Worm (Caenorhabditis elegans) whole organism, early embryonic: ENCODE results near the gene hum-10.

Experiments
- B0310.2 ChIP-seq: sonication (generic microtip); optimal IDR thresholded peaks from 2 replicates; lab custom pipeline; 2016; ENCODE audit warnings: mild to moderate bottlenecking, missing genetic modification characterization, missing compliant biosample characterization
- F13C5.2 ChIP-seq: sonication (generic microtip); optimal IDR thresholded peaks from 2 replicates; lab custom pipeline; 2017; ENCODE audit warnings: mild to moderate bottlenecking, missing genetic modification characterization, inconsistent platforms, missing compliant biosample characterization
- aly-1 ChIP-seq: sonication (generic microtip); optimal IDR thresholded peaks from 2 replicates; lab custom pipeline; 2016; ENCODE audit warnings: missing genetic modification characterization, missing compliant biosample characterization
- ama-1 ChIP-seq: fragments of 150-350 bp; optimal IDR thresholded peaks from 2 replicates; lab custom pipeline; 2014
- ceh-13 ChIP-seq: fragments of 200-800 bp; sonication (Bioruptor generic); optimal IDR thresholded peaks from 2 replicates; lab custom pipeline; 2018; ENCODE audit warnings: mild to moderate bottlenecking, missing genetic modification characterization, missing compliant biosample characterization
- ceh-36 ChIP-seq: sonication (generic microtip); optimal IDR thresholded peaks from 2 replicates; lab custom pipeline; 2016; ENCODE audit warnings: missing genetic modification characterization, inconsistent platforms, missing compliant biosample characterization
- ets-7 ChIP-seq: sonication (generic microtip); optimal IDR thresholded peaks from 2 replicates; lab custom pipeline; 2016; ENCODE audit warnings: missing genotype, missing genetic modification characterization, missing compliant biosample characterization
- flt-1 ChIP-seq: fragments of 200-800 bp; sonication (Bioruptor generic); IDR thresholded peaks from 2 replicates; pipeline ENCODE4 v1.3.6; 2022; ENCODE audit warnings: missing genetic modification characterization, missing compliant biosample characterization
- hmbx-1 ChIP-seq: sonication (generic microtip); optimal IDR thresholded peaks from 2 replicates; lab custom pipeline; 2016; ENCODE audit warnings: mild to moderate bottlenecking, missing genetic modification characterization, missing compliant biosample characterization
- hmg-4 ChIP-seq: fragments of 200-800 bp; sonication (Bioruptor generic); optimal IDR thresholded peaks from 2 replicates; lab custom pipeline; 2018; ENCODE audit warnings: mild to moderate bottlenecking, missing genetic modification characterization, missing compliant biosample characterization
- hnd-1 ChIP-seq: sonication (generic microtip); optimal IDR thresholded peaks from 2 replicates; lab custom pipeline; 2016; ENCODE audit warnings: missing genetic modification characterization, missing compliant biosample characterization
- pes-1 ChIP-seq: fragments of 200-800 bp; sonication (Bioruptor generic); IDR thresholded peaks from 2 replicates; pipeline ENCODE4 v1.3.6; 2022; ENCODE audit warnings: missing genetic modification reagents, missing genetic modification characterization, missing compliant biosample characterization
- scrt-1 ChIP-seq: fragments of 200-800 bp; sonication (Bioruptor generic); IDR thresholded peaks from 2 replicates; pipeline ENCODE4 v1.3.6; 2022; ENCODE audit warnings: missing genetic modification characterization, missing compliant biosample characterization
- sea-1 ChIP-seq: fragments of 200-800 bp; sonication (Bioruptor generic); conservative IDR thresholded peaks from 2 replicates; pipeline ENCODE4 v1.3.6; 2022; ENCODE audit warnings: missing genetic modification characterization, missing compliant biosample characterization
- tbx-11 ChIP-seq: fragments of 200-800 bp; sonication (Bioruptor generic); IDR thresholded peaks from 2 replicates; pipeline ENCODE4 v1.3.6; 2022; ENCODE audit warnings: missing genetic modification characterization, missing compliant biosample characterization
- tbx-37 ChIP-seq: fragments of 200-800 bp; sonication (Bioruptor generic); conservative IDR thresholded peaks from 2 replicates; pipeline ENCODE4 v1.3.6; 2022; ENCODE audit warnings: missing genetic modification reagents, missing genetic modification characterization, missing compliant biosample characterization
- tra-4 ChIP-seq: sonication (generic microtip); optimal IDR thresholded peaks from 2 replicates; lab custom pipeline; 2017; ENCODE audit warnings: missing genetic modification characterization, missing compliant biosample characterization

Gene hum-10

ce11 chrX:4782197-4782596 is at the start of gene hum-10:
TSS of gene hum-10 (minus strand) at chrX:4782297.
- TF ChIP-seq F13C5.2 (tag; lab: Kevin White, UChicago) (no peak), flt-1 (no peak), hnd-1 (tag; lab: Kevin White, UChicago) (no peak), pes-1 (GFP tag; lab: Robert Waterston, UW) (no peak), scrt-1 (GFP tag; lab: Robert Waterston, UW) (no peak), ets-7 (tag; lab: Kevin White, UChicago) (no peak), ceh-13 (GFP tag; lab: Kevin White, UChicago) (no peak), aly-1 (tag; lab: Kevin White, UChicago) (no peak), ama-1 (lab: Kevin White, UChicago) (no peak), B0310.2 (no peak), hmg-4 (no peak), tbx-11 (no peak), hmbx-1 (tag; lab: Kevin White, UChicago) (no peak), tbx-37 (no peak)

DNA sequence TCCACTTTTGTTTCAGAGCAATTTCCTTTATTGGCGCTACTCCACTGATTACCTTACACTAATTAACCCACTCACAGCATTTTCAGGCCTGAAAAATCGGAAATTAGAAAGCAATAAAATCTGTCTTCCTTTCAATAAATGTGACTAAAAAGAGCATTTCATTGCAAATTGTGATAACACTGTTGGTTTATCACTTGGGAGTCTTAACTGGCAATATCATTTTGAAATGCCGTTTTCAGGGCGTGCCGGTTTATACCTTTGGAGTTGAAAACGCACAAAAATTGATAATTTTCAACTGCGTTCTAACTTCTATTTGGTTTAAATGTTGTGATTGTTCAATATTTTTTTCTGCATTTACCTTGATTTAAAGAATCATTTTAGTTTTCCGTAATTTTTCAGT is 40.2 kb upstream of the hum-10 start, which contains the start of gene R08E3.1:
Gene R08E3.1 (plus strand): TSS at position 386 of the 400 bp plus-strand sequence.
- TF ChIP-seq tra-4 (tag; lab: Kevin White, UChicago), result no peak
- TF ChIP-seq hmbx-1 (tag; lab: Kevin White, UChicago), result no peak
- TF ChIP-seq aly-1 (tag; lab: Kevin White, UChicago), result no peak

- no peak for TF ChIP-seq ama-1 (lab: Kevin White, UChicago)
- no peak for TF ChIP-seq tra-4 (tag; lab: Kevin White, UChicago)
- TF ChIP-seq hnd-1 (tag; lab: Kevin White, UChicago), result no peak
- TF ChIP-seq flt-1, result no peak
- no peak for TF ChIP-seq tbx-37
- no peak for TF ChIP-seq ceh-13 (GFP tag; lab: Kevin White, UChicago)
- TF ChIP-seq ets-7 (tag; lab: Kevin White, UChicago), result no peak
- TF ChIP-seq hmg-4, result no peak
- no peak for TF ChIP-seq scrt-1 (GFP tag; lab: Robert Waterston, UW)
- no peak for TF ChIP-seq pes-1 (GFP tag; lab: Robert Waterston, UW)
- TF ChIP-seq tbx-11, result no peak
- no peak for TF ChIP-seq hmbx-1 (tag; lab: Kevin White, UChicago)
- TF ChIP-seq sea-1 (GFP tag; lab: Robert Waterston, UW), result no peak
- TF ChIP-seq B0310.2, result no peak
- no peak for TF ChIP-seq ceh-36 (tag; lab: Kevin White, UChicago)
Observed at ce11 chrX:4821602-4822001, 39.5 kb upstream of the hum-10 start.

DNA sequence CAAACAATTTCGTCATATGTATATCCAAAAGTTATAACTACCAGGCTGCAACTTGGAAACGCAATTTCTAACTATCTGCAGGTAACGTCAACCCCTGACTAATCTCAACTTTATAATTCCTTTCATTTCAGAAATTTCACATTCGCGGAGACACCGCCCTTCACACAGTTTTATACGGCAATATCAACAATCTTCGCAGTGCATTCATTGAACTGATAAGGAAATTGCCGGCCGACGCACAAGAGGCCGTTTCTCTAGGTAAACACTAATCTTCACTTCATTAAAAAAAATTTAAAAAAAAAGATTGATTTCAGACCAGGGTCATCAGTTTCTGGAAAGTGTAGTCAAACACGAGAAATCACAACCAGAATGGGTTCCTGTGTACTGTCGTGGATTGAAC is 36.8 kb upstream of the hum-10 start:
- TF ChIP-seq flt-1, result no peak
- TF ChIP-seq tra-4 (tag; lab: Kevin White, UChicago), result no peak
- no peak for TF ChIP-seq hnd-1 (tag; lab: Kevin White, UChicago)
- no peak for TF ChIP-seq scrt-1 (GFP tag; lab: Robert Waterston, UW)
- TF ChIP-seq ets-7 (tag; lab: Kevin White, UChicago), result no peak
- no peak for TF ChIP-seq ceh-13 (GFP tag; lab: Kevin White, UChicago)
- TF ChIP-seq pes-1 (GFP tag; lab: Robert Waterston, UW), result no peak
- TF ChIP-seq B0310.2, result no peak
- no peak for TF ChIP-seq ceh-36 (tag; lab: Kevin White, UChicago)
- no peak for TF ChIP-seq sea-1 (GFP tag; lab: Robert Waterston, UW)
- TF ChIP-seq ama-1 (lab: Kevin White, UChicago), result no peak

DNA sequence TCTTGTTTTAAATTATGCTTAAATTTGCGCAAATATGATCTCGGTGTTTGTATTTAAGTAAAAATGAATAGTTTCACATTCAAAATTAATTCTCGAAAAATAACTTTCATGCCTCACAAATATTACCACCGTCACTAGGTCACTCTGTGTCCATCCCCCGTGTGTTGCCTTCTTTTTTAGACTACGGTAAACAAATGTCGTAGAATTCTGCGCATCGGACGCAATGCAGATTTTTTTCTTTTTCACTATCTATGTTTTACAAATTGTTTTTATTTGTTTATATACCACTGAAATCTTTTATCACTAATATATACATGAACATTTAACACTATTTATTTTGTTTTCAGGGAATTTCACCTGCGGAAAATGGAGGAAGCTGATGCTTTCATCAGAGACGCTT is 36.2 kb upstream of the hum-10 start, which contains the start of gene R08E3.3:
Gene R08E3.3 (plus strand): TSS at position 342 of the 400 bp plus-strand sequence.
- TF ChIP-seq sea-1 (GFP tag; lab: Robert Waterston, UW) (no peak), ama-1 (lab: Kevin White, UChicago) (no peak), tra-4 (tag; lab: Kevin White, UChicago) (no peak), F13C5.2 (tag; lab: Kevin White, UChicago) (no peak), hnd-1 (tag; lab: Kevin White, UChicago) (no peak), hmg-4 (no peak), B0310.2 (no peak), ceh-36 (tag; lab: Kevin White, UChicago) (no peak), ceh-13 (GFP tag; lab: Kevin White, UChicago) (no peak), hmbx-1 (tag; lab: Kevin White, UChicago) (no peak), flt-1 (no peak), aly-1 (tag; lab: Kevin White, UChicago) (no peak), scrt-1 (GFP tag; lab: Robert Waterston, UW) (no peak), tbx-37 (no peak), ets-7 (tag; lab: Kevin White, UChicago) (no peak), pes-1 (GFP tag; lab: Robert Waterston, UW) (no peak), tbx-11 (no peak)

ce11 chrX:4813115-4813732 is 31.1 kb upstream of the hum-10 start:
- TF ChIP-seq tbx-37 (no peak), F13C5.2 (tag; lab: Kevin White, UChicago) (no peak), aly-1 (tag; lab: Kevin White, UChicago) (peak; percentile 71), hmbx-1 (tag; lab: Kevin White, UChicago) (no peak), ama-1 (lab: Kevin White, UChicago) (no peak), ceh-13 (GFP tag; lab: Kevin White, UChicago) (no peak), sea-1 (GFP tag; lab: Robert Waterston, UW) (no peak)

DNA sequence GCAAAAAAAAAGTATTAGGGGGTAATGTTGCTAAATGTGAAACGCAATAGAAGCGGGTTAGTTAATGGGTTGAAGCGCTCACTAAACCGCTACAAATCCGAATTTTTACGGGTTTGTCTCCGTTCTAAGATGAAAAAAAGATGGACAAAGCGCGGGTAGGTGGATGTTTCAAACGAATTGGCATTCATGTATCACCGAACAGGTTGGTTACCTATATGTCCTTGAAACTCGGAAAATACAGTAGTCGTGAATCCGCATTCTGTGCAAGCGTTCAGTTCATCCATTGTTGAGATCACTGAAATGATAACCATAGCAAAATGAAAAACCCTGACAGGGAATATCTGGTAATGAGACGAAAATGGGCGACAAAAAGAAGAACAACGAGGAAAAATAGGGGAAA is 29.1 kb upstream of the hum-10 start, which contains the start of gene ztf-16:
Gene ztf-16 (minus strand): TSS at position 299 of the 400 bp plus-strand sequence.
- TF ChIP-seq B0310.2, result no peak
- no peak for TF ChIP-seq ceh-36 (tag; lab: Kevin White, UChicago)
- TF ChIP-seq tbx-11, result no peak
- TF ChIP-seq hnd-1 (tag; lab: Kevin White, UChicago), result no peak
- TF ChIP-seq scrt-1 (GFP tag; lab: Robert Waterston, UW), result no peak
- no peak for TF ChIP-seq aly-1 (tag; lab: Kevin White, UChicago)
- TF ChIP-seq tra-4 (tag; lab: Kevin White, UChicago), result no peak
- no peak for TF ChIP-seq ceh-13 (GFP tag; lab: Kevin White, UChicago)
- TF ChIP-seq ets-7 (tag; lab: Kevin White, UChicago), result no peak
- no peak for TF ChIP-seq sea-1 (GFP tag; lab: Robert Waterston, UW)
- TF ChIP-seq tbx-37, result no peak
- TF ChIP-seq hmbx-1 (tag; lab: Kevin White, UChicago), result no peak
- TF ChIP-seq ama-1 (lab: Kevin White, UChicago), result no peak
- TF ChIP-seq flt-1, result no peak
- no peak for TF ChIP-seq pes-1 (GFP tag; lab: Robert Waterston, UW)
- no peak for TF ChIP-seq F13C5.2 (tag; lab: Kevin White, UChicago)
- TF ChIP-seq hmg-4, result no peak
